Worm (Caenorhabditis elegans) whole organism, mixed stage, embryonic: ENCODE results near the gene nspc-16.

Source experiments
- M03D4.4 ChIP-seq: sonication (generic microtip); optimal IDR thresholded peaks from 2 replicates; lab custom pipeline; 2017; ENCODE audit warnings: mild to moderate bottlenecking, missing genetic modification characterization, missing compliant biosample characterization
- blmp-1 ChIP-seq: fragments of 150-350 bp; optimal IDR thresholded peaks from 2 replicates; lab custom pipeline; 2014; ENCODE audit warnings: missing biosample characterization, missing genetic modification characterization
- ceh-39 ChIP-seq: fragments of 150-350 bp; optimal IDR thresholded peaks from 2 replicates; lab custom pipeline; 2014; ENCODE audit warnings: missing biosample characterization, missing genetic modification characterization
- ceh-43 ChIP-seq: fragments of 200-800 bp; sonication (Bioruptor generic); optimal IDR thresholded peaks from 2 replicates; lab custom pipeline; 2018; ENCODE audit warnings: mild to moderate bottlenecking, missing genetic modification characterization, moderate library complexity, missing compliant biosample characterization
- ceh-83 ChIP-seq: fragments of 200-800 bp; sonication (Bioruptor generic); optimal IDR thresholded peaks from 2 replicates; lab custom pipeline; 2018; ENCODE audit warnings: mild to moderate bottlenecking, missing genetic modification characterization, missing compliant biosample characterization
- ces-1 ChIP-seq: fragments of 150-350 bp; optimal IDR thresholded peaks from 2 replicates; lab custom pipeline; 2014; ENCODE audit warnings: missing biosample characterization, missing genetic modification reagents, missing genetic modification characterization
- cnd-1 ChIP-seq: fragments of 200-800 bp; sonication (Bioruptor generic); optimal IDR thresholded peaks from 2 replicates; lab custom pipeline; 2018; ENCODE audit warnings: mild to moderate bottlenecking, missing genetic modification characterization, missing compliant biosample characterization
- elt-1 ChIP-seq: sonication (generic microtip); optimal IDR thresholded peaks from 2 replicates; lab custom pipeline; 2017; ENCODE audit warnings: missing genetic modification characterization, mild to moderate bottlenecking, missing compliant biosample characterization, antibody characterized with exemption, moderate library complexity, borderline replicate concordance; ENCODE audit not compliant: insufficient read depth
- elt-3 ChIP-seq: fragments of 150-350 bp; optimal IDR thresholded peaks from 2 replicates; lab custom pipeline; 2014; ENCODE audit warnings: missing biosample characterization, missing genetic modification characterization
- flh-1 ChIP-seq: fragments of 200-800 bp; sonication (Bioruptor generic); optimal IDR thresholded peaks from 2 replicates; lab custom pipeline; 2018; ENCODE audit warnings: mild to moderate bottlenecking, missing genetic modification characterization, moderate library complexity, missing compliant biosample characterization
- ham-2 ChIP-seq: fragments of 200-800 bp; sonication (Bioruptor generic); optimal IDR thresholded peaks from 2 replicates; lab custom pipeline; 2018; ENCODE audit warnings: mild to moderate bottlenecking, missing genetic modification characterization, missing compliant biosample characterization
- hlh-1 ChIP-seq: fragments of 150-350 bp; optimal IDR thresholded peaks from 2 replicates; lab custom pipeline; 2014; ENCODE audit warnings: missing biosample characterization, missing genetic modification reagents, missing genetic modification characterization
- lin-13 ChIP-seq: fragments of 150-350 bp; optimal IDR thresholded peaks from 2 replicates; lab custom pipeline; 2014; ENCODE audit warnings: missing biosample characterization, missing genetic modification characterization
- lin-32 ChIP-seq: fragments of 200-800 bp; sonication (Bioruptor generic); optimal IDR thresholded peaks from 2 replicates; lab custom pipeline; 2018; ENCODE audit warnings: mild to moderate bottlenecking, missing genetic modification characterization, missing compliant biosample characterization
- lsy-2 ChIP-seq: fragments of 150-350 bp; optimal IDR thresholded peaks from 2 replicates; lab custom pipeline; 2014; ENCODE audit warnings: missing biosample characterization, missing genetic modification characterization
- mab-5 ChIP-seq: fragments of 150-350 bp; optimal IDR thresholded peaks from 2 replicates; lab custom pipeline; 2014; ENCODE audit warnings: missing biosample characterization, missing genetic modification characterization
- mls-2 ChIP-seq: sonication (generic microtip); optimal IDR thresholded peaks from 2 replicates; lab custom pipeline; 2016; ENCODE audit warnings: mild to moderate bottlenecking, missing genetic modification characterization, moderate library complexity, missing compliant biosample characterization
- nhr-12 ChIP-seq: fragments of 150-350 bp; optimal IDR thresholded peaks from 2 replicates; lab custom pipeline; 2014; ENCODE audit warnings: missing biosample characterization, missing genetic modification characterization
- nhr-2 ChIP-seq: fragments of 150-350 bp; optimal IDR thresholded peaks from 2 replicates; lab custom pipeline; 2014; ENCODE audit warnings: missing biosample characterization, missing genetic modification characterization
- nhr-28 ChIP-seq: fragments of 150-350 bp; optimal IDR thresholded peaks from 2 replicates; lab custom pipeline; 2014; ENCODE audit warnings: missing biosample characterization, missing genetic modification characterization
- nhr-76 ChIP-seq: sonication (generic microtip); optimal IDR thresholded peaks from 2 replicates; lab custom pipeline; 2017; ENCODE audit warnings: missing biosample characterization, missing genetic modification characterization
- pha-4 ChIP-seq: fragments of 150-350 bp; optimal IDR thresholded peaks from 2 replicates; lab custom pipeline; 2018; ENCODE audit warnings: missing biosample characterization, missing genetic modification reagents, missing genetic modification characterization
- sem-2 ChIP-seq: fragments of 200-800 bp; sonication (Bioruptor generic); optimal IDR thresholded peaks from 2 replicates; lab custom pipeline; 2018; ENCODE audit warnings: mild to moderate bottlenecking, missing genetic modification characterization, missing compliant biosample characterization
- sptf-1 ChIP-seq: sonication (generic microtip); optimal IDR thresholded peaks from 2 replicates; lab custom pipeline; 2017; ENCODE audit warnings: mild to moderate bottlenecking, missing genetic modification characterization, moderate library complexity, missing compliant biosample characterization
- tbx-8 ChIP-seq: fragments of 200-800 bp; sonication (Bioruptor generic); optimal IDR thresholded peaks from 2 replicates; lab custom pipeline; 2018; ENCODE audit warnings: mild to moderate bottlenecking, missing genetic modification characterization, moderate library complexity, missing compliant biosample characterization
- unc-120 ChIP-seq: sonication (generic microtip); optimal IDR thresholded peaks from 2 replicates; lab custom pipeline; 2017; ENCODE audit warnings: missing genetic modification characterization, missing compliant biosample characterization; ENCODE audit not compliant: poor library complexity, severe bottlenecking
- unc-39 ChIP-seq: fragments of 150-350 bp; optimal IDR thresholded peaks from 2 replicates; lab custom pipeline; 2014; ENCODE audit warnings: missing biosample characterization, missing genetic modification characterization
- unc-62 ChIP-seq: fragments of 150-350 bp; optimal IDR thresholded peaks from 2 replicates; lab custom pipeline; 2014; ENCODE audit warnings: missing biosample characterization, missing genetic modification reagents, missing genetic modification characterization

nspc-16 gene

ce11 chrX:14537625-14538024 lies 14.2 kb downstream of the nspc-16 start:
- TF ChIP-seq unc-120 = no peak
- TF ChIP-seq, all 35 proteins: peak for 0

- TF ChIP-seq nhr-12 (tag; lab: Kevin White, UChicago) (no peak), unc-62 (GFP tag; lab: Kevin White, UChicago) (no peak), nhr-76 (no peak), lin-32 (GFP tag; lab: Kevin White, UChicago) (no peak), elt-3 (tag; lab: Kevin White, UChicago) (no peak), lsy-2 (tag; lab: Kevin White, UChicago) (no peak), ceh-39 (tag; lab: Kevin White, UChicago) (no peak), ceh-43 (GFP tag; lab: Kevin White, UChicago) (no peak), ceh-83 (no peak), M03D4.4 (tag; lab: Kevin White, UChicago) (no peak), pha-4 (tag; lab: Kevin White, UChicago) (no peak), blmp-1 (tag; lab: Kevin White, UChicago) (no peak), mls-2 (no peak), lin-13 (tag; lab: Kevin White, UChicago) (no peak), sptf-1 (tag; lab: Kevin White, UChicago) (no peak)
- TF ChIP-seq, all 35 proteins: peak for 0
Observed at ce11 chrX:14539468-14539867, 16.1 kb downstream of the nspc-16 start.

ce11 chrX:14541992-14542391 lies 18.6 kb downstream of the nspc-16 start, which contains the start of gene fbxa-81:
Gene fbxa-81, minus strand, starts transcription at chrX:14542092.
- TF ChIP-seq M03D4.4 (tag; lab: Kevin White, UChicago) (no peak), flh-1 (GFP tag; lab: Kevin White, UChicago) (no peak), elt-3 (tag; lab: Kevin White, UChicago) (no peak), ces-1 (no peak), nhr-2 (no peak), lsy-2 (tag; lab: Kevin White, UChicago) (no peak), unc-39 (no peak), hlh-1 (tag; lab: Kevin White, UChicago) (no peak), ham-2 (GFP tag; lab: Kevin White, UChicago) (no peak), unc-120 (no peak), ceh-39 (tag; lab: Kevin White, UChicago) (no peak), tbx-8 (no peak), mab-5 (tag; lab: Kevin White, UChicago) (no peak), sem-2 (no peak), cnd-1 (tag; lab: Kevin White, UChicago) (no peak), pha-4 (tag; lab: Kevin White, UChicago) (no peak), lin-13 (tag; lab: Kevin White, UChicago) (no peak), elt-1 (no peak)

ce11 chrX:14543224-14543623 lies 19.8 kb downstream of the nspc-16 start, which contains the start of gene T24C2.3:
Gene T24C2.3, plus strand, starts transcription at chrX:14543524.
- no peak for TF ChIP-seq hlh-1 (tag; lab: Kevin White, UChicago)
- no peak for TF ChIP-seq ceh-43 (GFP tag; lab: Kevin White, UChicago)
- TF ChIP-seq flh-1 (GFP tag; lab: Kevin White, UChicago) = no peak
- TF ChIP-seq pha-4 (tag; lab: Kevin White, UChicago) = no peak

ce11 chrX:14545543-14545942 lies 22.2 kb downstream of the nspc-16 start, which contains the start of gene enri-2:
Gene enri-2, plus strand, starts transcription at chrX:14545843.
- TF ChIP-seq ham-2 (GFP tag; lab: Kevin White, UChicago) = no peak
- no peak for TF ChIP-seq mls-2
- no peak for TF ChIP-seq blmp-1 (tag; lab: Kevin White, UChicago)
- no peak for TF ChIP-seq nhr-12 (tag; lab: Kevin White, UChicago)
- no peak for TF ChIP-seq sptf-1 (tag; lab: Kevin White, UChicago)
- no peak for TF ChIP-seq hlh-1 (tag; lab: Kevin White, UChicago)
- no peak for TF ChIP-seq nhr-28 (tag; lab: Kevin White, UChicago)
- no peak for TF ChIP-seq ces-1
- no peak for TF ChIP-seq elt-1
- TF ChIP-seq unc-39 = no peak

- TF ChIP-seq lsy-2 (tag; lab: Kevin White, UChicago) = no peak
- TF ChIP-seq elt-1 = no peak
Observed at ce11 chrX:14549709-14550199, 26.4 kb downstream of the nspc-16 start, which contains the start of gene ram-5. Gene ram-5, plus strand, starts transcription at chrX:14550149.
